Worm (Caenorhabditis elegans): ENCODE measurements around the gene clec-226.

- TF ChIP-seq sdz-12 (GFP tag; optimal IDR thresholded peaks at IDR 0.05) (no peak), fos-1 (tag; optimal IDR thresholded peaks at IDR 0.05) (no peak), nhr-6 (tag; optimal IDR thresholded peaks at IDR 0.05) (no peak), lir-3 (tag; optimal IDR thresholded peaks at IDR 0.05) (no peak), hlh-11 (tag; optimal IDR thresholded peaks at IDR 0.05) (no peak), dmd-9 (GFP tag; IDR thresholded peaks at IDR 0.05) (no peak), Y75B8A.6 (GFP tag; IDR thresholded peaks at IDR 0.05) (no peak)
Measured at ce11 chrV:13920730-13921129, 26.0 kb upstream of the clec-226 start, which contains the start of gene srx-42.
